Fruit fly (Drosophila melanogaster) Kc167 (cell line): ENCODE measurements around the gene hyd.

Experiments used
- Myc ChIP-seq: fragments of >200 bp; optimal IDR thresholded peaks from 2 replicates; lab custom pipeline; 2017; ENCODE audit warnings: missing external identifiers
- Sin3A ChIP-seq: fragments of >200 bp; optimal IDR thresholded peaks from 2 replicates; lab custom pipeline; 2018; ENCODE audit warnings: missing external identifiers
- h ChIP-seq: fragments of >200 bp; optimal IDR thresholded peaks from 3 replicates; lab custom pipeline; 2018; ENCODE audit warnings: missing external identifiers
- psq ChIP-seq: fragments of >200 bp; optimal IDR thresholded peaks from 2 replicates; lab custom pipeline; 2017; ENCODE audit warnings: missing external identifiers

DNA sequence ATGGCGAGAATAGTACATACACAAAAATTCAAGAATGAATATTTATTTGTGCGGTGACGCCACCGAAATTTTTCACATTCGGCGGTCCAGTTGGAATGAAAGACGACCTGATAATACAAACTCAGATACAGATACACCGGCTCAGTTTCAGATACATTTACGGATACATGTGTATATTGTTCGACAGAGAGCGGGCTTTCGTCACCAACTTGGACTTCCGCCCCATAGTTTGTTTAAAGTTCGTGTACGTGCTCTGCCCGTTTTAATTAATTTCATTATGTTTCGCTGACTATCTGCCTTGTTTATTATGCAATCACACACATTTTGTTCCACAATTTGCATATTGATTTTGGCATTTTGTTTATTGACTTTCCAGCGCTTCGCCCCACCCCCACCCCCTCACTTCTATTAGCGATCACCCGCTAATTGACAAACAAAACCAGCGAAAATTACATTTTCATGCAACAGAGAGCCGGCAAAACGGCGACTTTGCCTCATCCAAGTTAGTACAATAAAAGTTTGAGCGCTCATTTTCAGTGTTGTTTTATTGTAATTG, 24.2 kb downstream of the hyd start:
- no peak for TF ChIP-seq Sin3A
- TF ChIP-seq psq (lab: Kevin White, UChicago), result no peak
- no peak for TF ChIP-seq Myc (lab: Kevin White, UChicago)
- TF ChIP-seq h (lab: Kevin White, UChicago), result no peak
